Worm (Caenorhabditis elegans): Measurements from ENCODE around the gene slc-36.3.

The slc-36.3 gene

DNA sequence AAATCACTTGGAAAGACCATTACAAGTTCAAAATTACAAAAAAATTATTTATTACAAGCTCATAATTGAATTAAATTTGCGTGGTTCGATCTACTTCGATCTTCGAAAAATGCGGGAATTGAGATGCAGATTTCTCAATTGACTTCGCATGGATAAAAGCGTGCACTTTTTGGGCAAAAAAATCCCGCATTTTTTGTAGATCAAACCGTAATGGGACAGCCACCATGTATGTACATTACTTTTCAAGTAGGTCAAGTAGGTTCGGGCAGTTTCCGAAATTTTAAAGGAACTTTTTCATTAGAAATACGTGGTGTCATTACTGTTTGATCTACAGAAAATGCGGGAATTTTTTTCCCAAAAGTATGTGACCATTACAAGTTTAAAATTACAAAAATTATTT, 46.5 kb downstream of the slc-36.3 start (continued):
- TF ChIP-seq fkh-3 (tag; optimal IDR thresholded peaks at IDR 0.05) (no peak), ceh-79 (tag; optimal IDR thresholded peaks at IDR 0.05) (peak; percentile 25), snpc-1.1 (tag; optimal IDR thresholded peaks at IDR 0.05; ENCODE audit: insufficient read depth) (no peak), ceh-40 (GFP tag; IDR thresholded peaks at IDR 0.05) (no peak), die-1 (tag; optimal IDR thresholded peaks at IDR 0.05) (no peak), F39B2.1 (GFP tag; IDR thresholded peaks at IDR 0.05) (no peak), sptf-2 (GFP tag; optimal IDR thresholded peaks at IDR 0.05) (no peak), tlf-1 (GFP tag; optimal IDR thresholded peaks at IDR 0.05) (peak; percentile 67), aptf-3 (GFP tag; IDR thresholded peaks at IDR 0.05) (no peak), mcd-1 (GFP tag; IDR thresholded peaks at IDR 0.05) (no peak), ztf-28 (GFP tag; IDR thresholded peaks at IDR 0.05) (no peak), gei-17 (GFP tag; optimal IDR thresholded peaks at IDR 0.05) (peak; percentile 16), Y53F4B.3 (GFP tag; IDR thresholded peaks at IDR 0.05) (no peak), unc-62 (GFP tag; optimal IDR thresholded peaks at IDR 0.05) (no peak), lag-1 (GFP tag; IDR thresholded peaks at IDR 0.05) (no peak), ztf-6 (GFP tag; IDR thresholded peaks at IDR 0.05) (no peak), rec-8 (tag; optimal IDR thresholded peaks at IDR 0.05) (no peak), akir-1 (GFP tag; optimal IDR thresholded peaks at IDR 0.05) (no peak), lir-1 (GFP tag; conservative IDR thresholded peaks at IDR 0.05) (peak; percentile 14; the same call in 1 of the 2 replicates), lsy-27 (tag; optimal IDR thresholded peaks at IDR 0.05; ENCODE audit: borderline replicate concordance, insufficient read depth) (no peak), attf-3 (GFP tag; conservative IDR thresholded peaks at IDR 0.05) (no peak), let-607 (tag; optimal IDR thresholded peaks at IDR 0.05) (peak in 1 of 2 experiments; percentile 72), C17E4.6 (GFP tag; IDR thresholded peaks at IDR 0.05) (no peak), F49E8.2 (tag; optimal IDR thresholded peaks at IDR 0.05; ENCODE audit: insufficient read depth) (no peak), chd-7 (tag; optimal IDR thresholded peaks at IDR 0.05) (peak; percentile 71), rpc-1 (optimal IDR thresholded peaks at IDR 0.05) (no peak), rpc-1 (tag; optimal IDR thresholded peaks at IDR 0.05) (no peak), him-1 (tag; optimal IDR thresholded peaks at IDR 0.05) (no peak), madf-3 (GFP tag; IDR thresholded peaks at IDR 0.05) (0 out of 2 replicates have a peak, but pooled peaks have one; percentile 51), sdz-38 (tag; optimal IDR thresholded peaks at IDR 0.05) (no peak), snpc-4 (GFP tag; optimal IDR thresholded peaks at IDR 0.05) (no peak), snpc-4 (tag; optimal IDR thresholded peaks at IDR 0.05) (peak in 1 of 4 experiments; percentile 23), nhr-179 (tag; optimal IDR thresholded peaks at IDR 0.05) (peak; percentile 4), mel-28 (tag; optimal IDR thresholded peaks at IDR 0.05; ENCODE audit: borderline replicate concordance) (no peak), madf-8 (GFP tag; conservative IDR thresholded peaks at IDR 0.05) (peak; percentile 59), pbrm-1 (GFP tag; IDR thresholded peaks at IDR 0.05) (peak; percentile 75), repo-1 (tag; optimal IDR thresholded peaks at IDR 0.05) (peak; percentile 92), ekl-4 (GFP tag; IDR thresholded peaks at IDR 0.05) (peak; percentile 43; the same call in 1 of the 2 replicates), somi-1 (GFP tag; optimal IDR thresholded peaks at IDR 0.05) (no peak), attf-6 (GFP tag; IDR thresholded peaks at IDR 0.05) (peak; percentile 26; the same call in 1 of the 2 replicates), unc-130 (GFP tag; optimal IDR thresholded peaks at IDR 0.05) (no peak), tbp1 (GFP tag; optimal IDR thresholded peaks at IDR 0.05) (peak; percentile 45), ceh-58 (GFP tag; IDR thresholded peaks at IDR 0.05) (no peak), F52B5.7 (tag; optimal IDR thresholded peaks at IDR 0.05) (peak; percentile 54), F55B11.4 (tag; optimal IDR thresholded peaks at IDR 0.05; ENCODE audit: borderline replicate concordance, insufficient read depth) (no peak), cebp-1 (GFP tag; IDR thresholded peaks at IDR 0.05) (no peak), cebp-1 (tag; optimal IDR thresholded peaks at IDR 0.05) (peak; percentile 61), Y56A3A.18 (GFP tag; IDR thresholded peaks at IDR 0.05) (peak; percentile 66), ztf-25 (GFP tag; IDR thresholded peaks at IDR 0.05) (no peak)

Data from whole organism, young adult.